Worm (Caenorhabditis elegans) whole organism, midembryonic: ENCODE measurements around the gene Y71H2AM.25.

Experiments used
- T22C8.4 ChIP-seq: fragments of 200-800 bp; sonication (Bioruptor generic); IDR thresholded peaks from 2 replicates; pipeline ENCODE4 v1.3.6; 2022; ENCODE audit warnings: missing genetic modification characterization, missing compliant biosample characterization
- cog-1 ChIP-seq: sonication (generic microtip); optimal IDR thresholded peaks from 2 replicates; lab custom pipeline; 2016; ENCODE audit warnings: missing genetic modification characterization, missing compliant biosample characterization
- flt-1 ChIP-seq: fragments of 200-800 bp; sonication (Bioruptor generic); IDR thresholded peaks from 2 replicates; pipeline ENCODE4 v1.3.6; 2022; ENCODE audit warnings: missing genetic modification characterization, missing compliant biosample characterization
- med-1 ChIP-seq: sonication (generic microtip); optimal IDR thresholded peaks from 2 replicates; lab custom pipeline; 2017; ENCODE audit warnings: missing genetic modification characterization, mild to moderate bottlenecking, missing compliant biosample characterization, antibody characterized with exemption, missing genetic modification reagents; ENCODE audit not compliant: insufficient read depth
- ref-1 ChIP-seq: fragments of 200-800 bp; sonication (Bioruptor generic); conservative IDR thresholded peaks from 2 replicates; pipeline ENCODE4 v1.3.6; 2022; ENCODE audit warnings: missing genetic modification reagents, missing genetic modification characterization, missing compliant biosample characterization
- tab-1 ChIP-seq: fragments of 200-800 bp; sonication (Bioruptor generic); IDR thresholded peaks from 2 replicates; pipeline ENCODE4 v1.3.6; 2022; ENCODE audit warnings: missing genetic modification characterization, missing compliant biosample characterization
- ztf-23 ChIP-seq: fragments of 200-800 bp; sonication (Bioruptor generic); IDR thresholded peaks from 2 replicates; pipeline ENCODE4 v1.3.6; 2022; ENCODE audit warnings: missing genetic modification reagents, missing genetic modification characterization, missing compliant biosample characterization
- ztf-29 ChIP-seq: fragments of 200-800 bp; sonication (Bioruptor generic); IDR thresholded peaks from 2 replicates; pipeline ENCODE4 v1.3.6; 2022; ENCODE audit warnings: missing genetic modification reagents, missing genetic modification characterization, missing compliant biosample characterization

DNA sequence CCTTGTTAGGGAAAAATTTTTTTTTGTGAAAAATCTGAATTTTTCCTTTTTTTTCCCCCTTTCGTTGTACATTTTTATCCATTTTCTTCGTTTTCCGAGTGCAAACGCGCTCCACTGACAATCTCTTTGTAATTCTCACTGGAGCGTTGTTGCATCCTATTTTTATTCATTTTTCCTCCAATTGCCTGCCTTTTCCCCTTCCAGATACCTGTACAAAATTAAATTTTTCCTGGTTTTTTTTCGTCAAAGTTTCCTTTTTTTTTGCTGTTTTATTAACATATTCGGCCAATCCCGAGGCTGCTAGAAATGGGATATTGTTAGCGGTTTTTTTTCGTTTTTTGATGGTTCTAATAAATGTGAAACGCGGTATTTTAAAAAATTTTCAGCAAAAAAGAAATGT is 9.1 kb downstream of the Y71H2AM.25 start:
- TF ChIP-seq cog-1 (tag; lab: Kevin White, UChicago), result no peak
- TF ChIP-seq ztf-29 (GFP tag; lab: Robert Waterston, UW), result no peak
- TF ChIP-seq med-1, result no peak
- TF ChIP-seq flt-1, result no peak
- no peak for TF ChIP-seq ztf-23
- no peak for TF ChIP-seq ref-1 (GFP tag; lab: Robert Waterston, UW)
- TF ChIP-seq tab-1 (GFP tag; lab: Robert Waterston, UW), result no peak
- no peak for TF ChIP-seq T22C8.4
